Worm (Caenorhabditis elegans): Measurements from ENCODE around the gene ndab-2.

Gene ndab-2

DNA sequence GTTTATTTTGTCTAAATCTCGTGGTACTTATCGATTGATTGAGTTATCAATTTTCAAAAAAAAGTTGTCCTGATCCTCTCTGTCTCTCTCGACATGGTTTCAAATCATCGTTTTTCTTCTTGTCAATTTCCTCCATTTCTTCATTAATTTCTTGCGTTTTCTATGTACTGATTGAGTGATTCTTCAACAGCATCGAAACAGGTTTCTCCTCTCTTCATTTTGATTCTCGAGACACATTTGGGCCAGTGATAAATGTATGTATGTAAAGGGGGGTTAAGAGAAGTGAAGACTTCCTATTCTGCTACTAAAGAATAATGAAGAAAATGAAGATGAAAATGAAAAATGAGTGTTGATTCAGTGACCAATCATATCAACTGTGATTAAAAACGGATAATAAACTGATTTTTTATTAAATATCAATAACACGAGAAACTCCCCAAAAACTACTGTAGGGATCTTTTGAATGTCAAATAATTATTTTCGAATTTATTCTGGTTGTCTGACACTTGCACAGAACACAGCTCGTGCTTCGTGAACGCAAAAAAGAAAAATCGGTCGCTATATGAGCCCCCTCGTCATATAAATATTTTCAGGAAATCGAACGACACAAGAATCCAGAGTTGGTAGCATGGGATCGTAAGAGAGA lies 22.7 kb downstream of the ndab-2 start:
- TF ChIP-seq sdc-2 (tag; optimal IDR thresholded peaks at IDR 0.05): no peak
- no peak for TF ChIP-seq mec-3 (tag; optimal IDR thresholded peaks at IDR 0.05; ENCODE audit: borderline replicate concordance)
- no peak for TF ChIP-seq gmeb-2 (tag; optimal IDR thresholded peaks at IDR 0.05)
- no peak for TF ChIP-seq dve-1 (tag; optimal IDR thresholded peaks at IDR 0.05)
- no peak for TF ChIP-seq pat-9 (tag; optimal IDR thresholded peaks at IDR 0.05)
- TF ChIP-seq tbx-7 (tag; optimal IDR thresholded peaks at IDR 0.05): no peak
- no peak for TF ChIP-seq ceh-22 (tag; optimal IDR thresholded peaks at IDR 0.05)
- no peak for TF ChIP-seq pag-3 (tag; optimal IDR thresholded peaks at IDR 0.05; ENCODE audit: borderline replicate concordance)
- TF ChIP-seq pha-2 (tag; optimal IDR thresholded peaks at IDR 0.05): no peak
- no peak for TF ChIP-seq sox-4 (tag; optimal IDR thresholded peaks at IDR 0.05)
- no peak for TF ChIP-seq hlh-30 (tag; optimal IDR thresholded peaks at IDR 0.05; ENCODE audit: insufficient read depth)
- TF ChIP-seq ceh-34 (tag; optimal IDR thresholded peaks at IDR 0.05): no peak
- no peak for TF ChIP-seq nhr-11 (tag; optimal IDR thresholded peaks at IDR 0.05)
- TF ChIP-seq rnt-1 (tag; optimal IDR thresholded peaks at IDR 0.05): no peak
- no peak for TF ChIP-seq hlh-13 (GFP tag; optimal IDR thresholded peaks at IDR 0.05)
- TF ChIP-seq ama-1 (optimal IDR thresholded peaks at IDR 0.05): no peak
- TF ChIP-seq che-1 (tag; optimal IDR thresholded peaks at IDR 0.05): no peak
- no peak for TF ChIP-seq ceh-24 (tag; optimal IDR thresholded peaks at IDR 0.05)

DNA sequence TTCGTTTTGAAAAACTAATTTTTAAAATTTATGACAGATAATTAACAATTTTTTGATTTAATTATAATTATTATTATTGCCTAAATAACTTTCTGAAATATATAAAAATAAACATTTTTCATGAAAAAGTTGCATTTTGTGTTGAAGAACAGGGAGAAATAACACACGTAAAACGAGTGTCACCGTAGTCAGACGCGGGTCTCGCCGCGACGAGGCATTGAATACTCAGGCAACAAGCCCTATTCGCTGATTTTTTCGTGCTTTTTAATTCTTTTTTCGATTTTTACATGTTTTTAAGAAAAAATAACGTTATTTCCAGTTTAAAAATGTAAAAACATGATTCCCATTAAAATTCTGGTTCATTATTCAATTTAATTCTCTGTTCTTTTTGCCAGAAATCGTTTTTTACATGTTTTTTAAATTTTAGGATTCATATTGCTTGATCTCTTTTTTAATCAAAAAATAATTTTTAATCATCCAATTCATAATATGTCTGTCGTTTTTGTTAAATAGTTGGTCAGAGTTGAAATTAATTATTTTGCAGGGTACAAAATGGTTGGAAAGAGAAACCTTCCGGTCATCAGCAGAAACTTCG lies 27.4 kb downstream of the ndab-2 start, which contains the start of gene rpl-6:
Gene rpl-6, plus strand, starts transcription at position 545 of the 595 bp plus-strand sequence.
- TF ChIP-seq C38D4.7 (GFP tag; optimal IDR thresholded peaks at IDR 0.05) (no peak), ceh-30 (tag; optimal IDR thresholded peaks at IDR 0.05) (no peak), pat-9 (tag; optimal IDR thresholded peaks at IDR 0.05) (no peak), pax-1 (tag; optimal IDR thresholded peaks at IDR 0.05) (peak; percentile 57), pha-2 (tag; optimal IDR thresholded peaks at IDR 0.05) (peak; percentile 4), eyg-1 (tag; optimal IDR thresholded peaks at IDR 0.05) (no peak), ceh-6 (GFP tag; optimal IDR thresholded peaks at IDR 0.05) (no peak), unc-42 (tag; optimal IDR thresholded peaks at IDR 0.05) (peak; percentile 12), nfya-1 (tag; optimal IDR thresholded peaks at IDR 0.05) (peak; percentile 93), pros-1 (tag; optimal IDR thresholded peaks at IDR 0.05) (no peak), pha-4 (tag; optimal IDR thresholded peaks at IDR 0.05) (no peak), elt-2 (tag; optimal IDR thresholded peaks at IDR 0.05) (peak; percentile 42), tbx-2 (tag; optimal IDR thresholded peaks at IDR 0.05) (peak; percentile 23), ceh-34 (tag; optimal IDR thresholded peaks at IDR 0.05) (peak; percentile 1), ceh-18 (tag; optimal IDR thresholded peaks at IDR 0.05) (no peak), ceh-31 (tag; optimal IDR thresholded peaks at IDR 0.05) (peak; percentile 34), ceh-2 (tag; optimal IDR thresholded peaks at IDR 0.05) (no peak), ahr-1 (tag; optimal IDR thresholded peaks at IDR 0.05) (no peak)

DNA sequence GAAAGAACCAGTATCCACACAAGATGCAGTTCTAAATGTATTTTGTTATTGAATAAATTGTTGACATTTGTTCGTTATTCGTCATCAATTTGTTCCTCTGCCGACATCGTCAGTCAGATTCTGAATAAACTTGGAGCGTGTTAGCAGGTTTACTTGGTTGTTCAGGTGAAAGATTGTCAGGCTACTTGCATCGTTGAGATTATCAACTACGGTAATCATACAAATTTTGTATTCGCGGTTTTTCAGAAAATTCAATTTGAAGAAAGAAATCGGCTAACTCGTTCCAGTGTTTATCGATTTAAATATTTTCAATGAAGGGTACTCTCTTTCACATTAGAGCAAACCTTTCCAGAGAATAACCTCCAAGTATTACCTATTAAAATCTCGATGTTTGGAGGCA lies 29.2 kb downstream of the ndab-2 start, which contains the start of gene R151.2:
Gene R151.2, plus strand, starts transcription at position 247 of the 400 bp plus-strand sequence.
- TF ChIP-seq ceh-14 (tag; optimal IDR thresholded peaks at IDR 0.05) (no peak), dve-1 (tag; optimal IDR thresholded peaks at IDR 0.05) (no peak), elt-4 (tag; optimal IDR thresholded peaks at IDR 0.05) (no peak)

DNA sequence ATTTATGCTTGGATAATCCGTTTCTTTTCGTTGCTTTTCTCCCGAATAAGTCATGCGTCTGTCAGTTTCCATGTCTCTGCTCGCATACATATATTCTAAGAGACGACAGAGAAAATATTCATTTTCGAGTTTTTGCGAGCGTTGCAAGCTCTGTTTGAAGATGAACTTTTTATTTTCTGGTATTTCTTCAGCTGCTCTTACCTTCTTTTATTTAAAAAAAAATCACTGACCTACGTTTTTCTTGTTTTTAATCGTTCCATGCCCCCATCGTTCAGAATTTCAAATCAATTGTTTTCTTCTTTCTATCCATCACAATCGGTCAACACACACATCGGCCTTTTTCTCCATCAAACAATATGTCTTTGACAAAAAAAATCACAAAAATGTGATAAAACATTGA lies 29.9 kb downstream of the ndab-2 start:
- TF ChIP-seq fkh-10 (GFP tag; optimal IDR thresholded peaks at IDR 0.05) (no peak), pqm-1 (tag; optimal IDR thresholded peaks at IDR 0.05) (no peak), hlh-30 (tag; optimal IDR thresholded peaks at IDR 0.05; ENCODE audit: insufficient read depth) (no peak), pag-3 (tag; optimal IDR thresholded peaks at IDR 0.05; ENCODE audit: borderline replicate concordance) (no peak), unc-3 (GFP tag; conservative IDR thresholded peaks at IDR 0.05) (no peak), unc-3 (tag; optimal IDR thresholded peaks at IDR 0.05) (no peak), hlh-8 (tag; optimal IDR thresholded peaks at IDR 0.05) (no peak), ets-4 (tag; optimal IDR thresholded peaks at IDR 0.05) (no peak), ceh-14 (tag; optimal IDR thresholded peaks at IDR 0.05) (no peak), elt-4 (tag; optimal IDR thresholded peaks at IDR 0.05) (no peak), nhr-232 (tag; optimal IDR thresholded peaks at IDR 0.05) (no peak), nfya-1 (tag; optimal IDR thresholded peaks at IDR 0.05) (no peak), mec-3 (tag; optimal IDR thresholded peaks at IDR 0.05; ENCODE audit: borderline replicate concordance) (no peak), hlh-6 (tag; optimal IDR thresholded peaks at IDR 0.05) (no peak), elt-2 (tag; optimal IDR thresholded peaks at IDR 0.05) (no peak), unc-86 (tag; optimal IDR thresholded peaks at IDR 0.05) (no peak), F13H6.1 (tag; optimal IDR thresholded peaks at IDR 0.05) (no peak)
